Fruit fly (Drosophila melanogaster) whole organism, wandering third instar larva: Measurements from ENCODE around the gene Tpr2.
A peak's percentile ranks its signal among the peaks of the same experiment; 100 is the strongest.

ENCODE experiments used
- Dif ChIP-seq: fragments of 200-275, 200-300 bp; sonication (Bioruptor generic); optimal IDR thresholded peaks from 2 replicates; lab custom pipeline; 2018; ENCODE audit warnings: missing biosample characterization, missing genetic modification characterization; ENCODE audit not compliant: partially characterized antibody
- Hr83 ChIP-seq: fragments of 200-300 bp; sonication (Bioruptor generic); optimal IDR thresholded peaks from 2 replicates; lab custom pipeline; 2016; ENCODE audit warnings: missing biosample characterization, mild to moderate bottlenecking, missing genetic modification characterization, moderate library complexity; ENCODE audit not compliant: poor library complexity, severe bottlenecking
- N ChIP-seq: fragments of >200 bp; optimal IDR thresholded peaks from 2 replicates; lab custom pipeline; 2018; ENCODE audit warnings: missing biosample characterization, missing external identifiers, missing genetic modification characterization
- dl ChIP-seq, 2 experiments: fragments of 175-275, 200-275 bp in 1 of 2; fragments of 200-275 bp in 1 of 2; sonication (Bioruptor generic); optimal IDR thresholded peaks; lab custom pipeline; 2018; ENCODE audit warnings: mild to moderate bottlenecking in 2 of 2, missing biosample characterization in 2 of 2, missing genetic modification characterization in 2 of 2, moderate library complexity in 2 of 2; ENCODE audit not compliant: partially characterized antibody in 2 of 2, insufficient read depth in 1 of 2
- psq ChIP-seq: fragments of 200-800 bp; sonication (Bioruptor generic); optimal IDR thresholded peaks from 3 replicates; lab custom pipeline; 2017; ENCODE audit warnings: missing biosample characterization, mild to moderate bottlenecking, missing genetic modification characterization, moderate library complexity
- sv ChIP-seq: fragments of 200-800 bp; sonication (Bioruptor generic); optimal IDR thresholded peaks from 3 replicates; lab custom pipeline; 2016; ENCODE audit warnings: missing biosample characterization, missing genetic modification characterization
- tai ChIP-seq: sonication (Bioruptor generic); optimal IDR thresholded peaks from 2 replicates; lab custom pipeline; 2016; ENCODE audit warnings: missing biosample characterization, missing genetic modification characterization

DNA sequence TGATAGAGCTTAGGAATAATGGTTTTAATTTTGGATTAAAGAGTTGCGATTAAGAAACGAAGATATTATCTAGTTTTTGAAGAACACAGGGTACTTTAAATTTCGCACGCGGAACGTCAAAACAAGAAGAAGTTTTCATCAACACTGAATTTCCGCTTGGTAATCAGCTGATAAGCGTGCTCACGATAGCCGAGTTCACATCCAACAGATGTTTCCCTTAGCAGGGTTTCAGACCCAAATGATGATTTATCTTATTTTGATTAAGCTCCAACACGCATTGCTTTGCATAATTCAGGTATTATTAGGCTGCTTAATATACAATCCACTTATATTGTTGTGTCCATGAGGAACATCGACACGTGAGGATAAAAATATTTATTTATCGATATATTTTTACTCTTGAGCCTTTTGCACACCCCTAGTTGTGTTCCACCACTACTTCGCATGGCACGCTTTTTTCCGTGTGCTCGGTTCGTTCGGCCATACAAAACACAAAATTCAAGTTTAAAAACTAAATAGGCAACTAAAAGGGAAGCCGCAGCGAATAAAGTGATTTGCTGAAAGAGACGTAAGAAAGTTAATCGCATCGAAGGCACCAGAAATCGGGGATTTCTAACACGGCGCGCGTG, at the start of gene Tpr2:
- TF ChIP-seq tai (peak; percentile 36), dl (GFP tag; optimal IDR thresholded peaks at IDR 0.05; lab: Kevin White, UChicago; ENCODE audit: insufficient read depth in 1 of 2, partially characterized antibody in 2 of 2) (no peak), Dif (GFP tag; lab: Kevin White, UChicago) (no peak), N (no peak), sv (GFP tag; lab: Kevin White, UChicago) (peak; percentile 68), psq (GFP tag; lab: Kevin White, UChicago) (no peak), Hr83 (GFP tag; lab: Kevin White, UChicago) (no peak)
